Fruit fly (Drosophila melanogaster): ENCODE results near the gene CG10874.

The CG10874 gene

DNA sequence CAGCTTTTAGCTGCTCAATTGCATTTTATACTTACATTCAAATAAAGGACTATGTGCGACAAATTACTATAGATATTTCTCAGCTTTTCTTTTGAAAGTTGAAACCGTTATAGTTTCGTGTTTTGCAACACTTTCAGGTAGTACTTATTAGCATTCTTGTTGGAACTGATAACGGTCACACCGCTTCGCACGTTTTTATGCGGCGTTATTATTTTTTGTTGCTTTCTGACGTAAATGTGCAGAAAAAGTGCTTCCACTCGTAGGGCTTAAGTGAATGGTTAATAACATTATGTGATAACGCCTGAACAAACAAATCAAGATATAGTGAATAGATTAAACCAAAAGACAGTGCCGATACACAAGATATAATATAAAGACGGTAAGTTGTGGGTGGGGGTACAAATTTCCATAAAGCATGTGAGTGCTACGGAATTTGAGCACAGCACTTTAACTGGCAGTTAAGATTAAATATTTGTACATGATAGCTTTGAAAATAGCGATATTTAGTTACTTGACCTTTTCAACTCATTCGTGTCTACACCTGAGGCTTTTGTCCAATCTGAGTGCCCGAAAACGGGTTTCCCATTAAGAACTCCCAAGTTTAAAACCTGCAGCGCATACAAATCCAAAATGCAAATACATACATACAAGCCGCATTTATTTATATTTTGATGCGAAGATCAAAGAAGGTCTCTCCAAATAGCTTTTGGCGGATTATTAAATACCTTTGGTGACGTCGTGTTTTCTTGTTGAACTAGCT lies 28.6 kb upstream of the CG10874 start, which contains the start of gene papi:
Gene papi, plus strand, starts transcription at position 176 of the 760 bp plus-strand sequence.
- TF ChIP-seq gl (tag; optimal IDR thresholded peaks at IDR 0.05) (no peak), CG4496 (GFP tag; IDR thresholded peaks at IDR 0.05) (no peak; the same call in 2 of the 3 replicates), CG17806 (tag; optimal IDR thresholded peaks at IDR 0.05) (no peak), Pif1B (GFP tag; optimal IDR thresholded peaks at IDR 0.05) (no peak), Pif1A (GFP tag; optimal IDR thresholded peaks at IDR 0.05) (no peak), CG34367 (tag; optimal IDR thresholded peaks at IDR 0.05) (no peak), Ets98B (GFP tag; IDR thresholded peaks at IDR 0.05) (no peak), Snoo (tag; optimal IDR thresholded peaks at IDR 0.05) (no peak), fd96Ca (GFP tag; IDR thresholded peaks at IDR 0.05) (no peak), rn (GFP tag; IDR thresholded peaks at IDR 0.05) (no peak), CG9948 (tag; optimal IDR thresholded peaks at IDR 0.05) (no peak), CG12605 (GFP tag; IDR thresholded peaks at IDR 0.05) (no peak), CG8159 (tag; optimal IDR thresholded peaks at IDR 0.05) (no peak)

- TF ChIP-seq CG4496 (GFP tag; IDR thresholded peaks at IDR 0.05) (peak; percentile 53; the same call in 2 of the 3 replicates), CG15710 (tag; optimal IDR thresholded peaks at IDR 0.05) (peak; percentile 12), CG13204 (GFP tag; optimal IDR thresholded peaks at IDR 0.05) (no peak), CG8159 (tag; optimal IDR thresholded peaks at IDR 0.05) (no peak), CG12605 (GFP tag; IDR thresholded peaks at IDR 0.05) (0 out of 2 replicates have a peak, but pooled peaks have one; percentile 24), Ets98B (GFP tag; IDR thresholded peaks at IDR 0.05) (no peak; the same call in 1 of the 2 replicates), CG14655 (GFP tag; optimal IDR thresholded peaks at IDR 0.05) (no peak), Pif1A (GFP tag; optimal IDR thresholded peaks at IDR 0.05) (no peak), CG32121 (GFP tag; IDR thresholded peaks at IDR 0.05) (no peak), gl (tag; optimal IDR thresholded peaks at IDR 0.05) (peak; percentile 29), EcR (GFP tag; optimal IDR thresholded peaks at IDR 0.05) (peak; percentile 14), CG8301 (tag; optimal IDR thresholded peaks at IDR 0.05) (no peak), D1 (tag; optimal IDR thresholded peaks at IDR 0.05) (no peak), CG10348 (GFP tag; IDR thresholded peaks at IDR 0.05) (no peak), Pif1B (GFP tag; optimal IDR thresholded peaks at IDR 0.05) (no peak), fd96Ca (GFP tag; IDR thresholded peaks at IDR 0.05) (no peak), rn (GFP tag; IDR thresholded peaks at IDR 0.05) (no peak), CG17806 (tag; optimal IDR thresholded peaks at IDR 0.05) (no peak), Snoo (tag; optimal IDR thresholded peaks at IDR 0.05) (peak; percentile 18)
These were observed 25.0 kb upstream of the CG10874 start, which contains the start of the genes CG15386, CG42371 and mio for dm6 chr2L:2217067-2217684. Gene CG15386 (minus strand): TSS chr2L:2217246. Gene CG42371 (minus strand): TSS chr2L:2217246. Gene mio (plus strand): TSS chr2L:2217290.

DNA sequence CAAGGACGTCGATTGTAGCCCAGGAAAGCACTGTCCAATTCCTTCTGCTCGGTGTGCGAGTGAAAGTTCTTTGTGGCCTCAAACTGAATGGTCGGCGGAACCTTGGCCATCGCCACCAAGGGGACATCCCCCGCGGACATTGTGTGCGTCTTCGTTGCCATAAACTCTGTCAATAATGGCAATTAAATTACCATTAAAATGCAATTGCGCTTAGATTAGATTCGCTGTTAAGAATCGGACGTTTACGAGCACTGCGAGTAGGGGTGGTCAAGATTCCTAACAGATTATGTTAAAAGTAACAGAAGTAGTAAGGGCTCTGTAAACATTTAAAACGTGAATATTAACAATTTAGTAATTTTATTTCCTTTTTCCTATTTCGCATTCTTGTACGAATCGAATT lies 23.9 kb upstream of the CG10874 start, which contains the start of gene daed:
Gene daed, minus strand, starts transcription at position 247 of the 400 bp plus-strand sequence.
- TF ChIP-seq CG9948 (tag; optimal IDR thresholded peaks at IDR 0.05) = no peak
- TF ChIP-seq Snoo (tag; optimal IDR thresholded peaks at IDR 0.05) = no peak
- no peak for TF ChIP-seq CG15710 (tag; optimal IDR thresholded peaks at IDR 0.05)
- no peak for TF ChIP-seq rn (GFP tag; IDR thresholded peaks at IDR 0.05)
- TF ChIP-seq CG34367 (tag; optimal IDR thresholded peaks at IDR 0.05) = no peak
- TF ChIP-seq CG17806 (tag; optimal IDR thresholded peaks at IDR 0.05) = no peak
- no peak for TF ChIP-seq CG8301 (tag; optimal IDR thresholded peaks at IDR 0.05)
- TF ChIP-seq CG8159 (tag; optimal IDR thresholded peaks at IDR 0.05) = no peak
- no peak for TF ChIP-seq CG12605 (GFP tag; IDR thresholded peaks at IDR 0.05)
- no peak for TF ChIP-seq CG14655 (GFP tag; optimal IDR thresholded peaks at IDR 0.05)
- TF ChIP-seq CG10348 (GFP tag; IDR thresholded peaks at IDR 0.05) = no peak
- TF ChIP-seq CG4496 (GFP tag; IDR thresholded peaks at IDR 0.05) = no peak
- no peak for TF ChIP-seq CG13204 (GFP tag; optimal IDR thresholded peaks at IDR 0.05)
- TF ChIP-seq CG32121 (GFP tag; IDR thresholded peaks at IDR 0.05) = no peak

DNA sequence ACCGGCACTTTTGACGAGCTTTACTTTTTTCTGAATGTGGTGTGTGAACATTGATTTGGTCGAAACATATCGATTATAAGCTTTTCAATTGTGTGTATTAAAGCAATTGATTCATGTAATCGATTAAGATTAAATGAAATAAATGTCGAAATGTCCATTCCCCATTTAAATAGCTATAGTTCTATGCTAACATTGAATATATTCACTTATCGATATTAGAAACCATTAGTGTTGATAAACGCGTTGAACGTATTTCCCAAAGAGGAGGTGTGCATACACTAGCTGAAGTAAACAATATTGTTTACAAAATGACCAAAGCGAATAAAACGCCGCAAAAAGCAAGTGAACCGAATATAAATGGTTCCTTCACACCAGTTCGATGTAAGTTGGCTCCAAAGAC lies 21.8 kb upstream of the CG10874 start, which contains the start of the genes Uch and CG34174:
Gene Uch, minus strand, starts transcription at position 208 of the 400 bp plus-strand sequence.
Gene CG34174, plus strand, starts transcription at position 263 of the 400 bp plus-strand sequence.
- peak; percentile 15 for TF ChIP-seq Snoo (tag; optimal IDR thresholded peaks at IDR 0.05)
- no peak for TF ChIP-seq CG34367 (tag; optimal IDR thresholded peaks at IDR 0.05)
- peak; percentile 67 for TF ChIP-seq CG15710 (tag; optimal IDR thresholded peaks at IDR 0.05)
- no peak for TF ChIP-seq CG4496 (GFP tag; IDR thresholded peaks at IDR 0.05)

DNA sequence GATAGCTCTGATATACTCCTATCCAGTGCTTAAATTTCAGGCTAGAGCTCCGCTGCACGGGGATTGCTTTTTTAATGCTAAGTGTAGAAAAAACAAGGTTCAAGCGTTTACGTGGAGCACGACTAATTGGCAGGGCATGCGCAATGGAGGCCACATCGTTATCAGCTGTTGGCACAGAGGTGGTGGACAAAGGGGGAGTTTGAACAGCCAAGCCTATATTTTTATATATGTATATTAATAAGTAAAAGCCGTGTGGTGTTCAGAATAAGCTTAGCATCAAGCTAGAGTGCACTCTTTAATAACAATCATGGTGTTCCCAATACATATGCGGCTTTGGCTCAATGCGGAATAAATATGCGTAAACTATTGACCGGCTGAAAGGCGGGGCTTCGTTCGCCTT lies 20.3 kb upstream of the CG10874 start, which contains the start of gene CG15385:
Gene CG15385, minus strand, starts transcription at position 94 of the 400 bp plus-strand sequence.
- TF ChIP-seq Ets98B (GFP tag; IDR thresholded peaks at IDR 0.05) = no peak
- TF ChIP-seq CG13204 (GFP tag; optimal IDR thresholded peaks at IDR 0.05) = no peak
- TF ChIP-seq CG8159 (tag; optimal IDR thresholded peaks at IDR 0.05) = no peak
- no peak for TF ChIP-seq CG9948 (tag; optimal IDR thresholded peaks at IDR 0.05)
- no peak for TF ChIP-seq EcR (GFP tag; optimal IDR thresholded peaks at IDR 0.05)
- no peak for TF ChIP-seq CG4496 (GFP tag; IDR thresholded peaks at IDR 0.05)
- TF ChIP-seq Snoo (tag; optimal IDR thresholded peaks at IDR 0.05) = no peak
- TF ChIP-seq CG12605 (GFP tag; IDR thresholded peaks at IDR 0.05) = no peak
- TF ChIP-seq rn (GFP tag; IDR thresholded peaks at IDR 0.05) = no peak

dm6 chr2L:2209002-2209401 lies 16.8 kb upstream of the CG10874 start, which contains the start of gene CG33124:
Gene CG33124 (minus strand): TSS chr2L:2209102.
- no peak for TF ChIP-seq D1 (tag; optimal IDR thresholded peaks at IDR 0.05)
- TF ChIP-seq CG8159 (tag; optimal IDR thresholded peaks at IDR 0.05) = no peak
- no peak for TF ChIP-seq CG4496 (GFP tag; IDR thresholded peaks at IDR 0.05)
- TF ChIP-seq CG12605 (GFP tag; IDR thresholded peaks at IDR 0.05) = no peak
- no peak for TF ChIP-seq CG34367 (tag; optimal IDR thresholded peaks at IDR 0.05)
- TF ChIP-seq CG8301 (tag; optimal IDR thresholded peaks at IDR 0.05) = no peak
- no peak for TF ChIP-seq CG14655 (GFP tag; optimal IDR thresholded peaks at IDR 0.05)
- no peak for TF ChIP-seq CG15710 (tag; optimal IDR thresholded peaks at IDR 0.05)
- no peak for TF ChIP-seq gl (tag; optimal IDR thresholded peaks at IDR 0.05)
- no peak for TF ChIP-seq CG17806 (tag; optimal IDR thresholded peaks at IDR 0.05)
- TF ChIP-seq Ets98B (GFP tag; IDR thresholded peaks at IDR 0.05) = no peak
- no peak for TF ChIP-seq CG32121 (GFP tag; IDR thresholded peaks at IDR 0.05)
- TF ChIP-seq CG10348 (GFP tag; IDR thresholded peaks at IDR 0.05) = no peak
- TF ChIP-seq EcR (GFP tag; optimal IDR thresholded peaks at IDR 0.05) = no peak
- TF ChIP-seq Pif1A (GFP tag; optimal IDR thresholded peaks at IDR 0.05) = no peak
- no peak for TF ChIP-seq Pif1B (GFP tag; optimal IDR thresholded peaks at IDR 0.05)
